Worm (Caenorhabditis elegans) whole organism, L1 larva: ENCODE measurements around the gene F07D3.3.

ENCODE experiments used
- C04F5.9 ChIP-seq: sonication (generic microtip); optimal IDR thresholded peaks from 2 replicates; lab custom pipeline; 2016; ENCODE audit warnings: missing genetic modification characterization, missing compliant biosample characterization
- C16A3.4 ChIP-seq: fragments of 150-350 bp; optimal IDR thresholded peaks from 2 replicates; lab custom pipeline; 2014; ENCODE audit warnings: missing biosample characterization, missing genetic modification characterization
- F16B12.6 ChIP-seq: fragments of 150-350 bp; optimal IDR thresholded peaks from 2 replicates; lab custom pipeline; 2014; ENCODE audit warnings: missing biosample characterization, missing genetic modification characterization
- ama-1 ChIP-seq: fragments of 150-350 bp; optimal IDR thresholded peaks from 2 replicates; lab custom pipeline; 2014
- blmp-1 ChIP-seq: fragments of 150-350 bp; optimal IDR thresholded peaks from 2 replicates; lab custom pipeline; 2014; ENCODE audit warnings: missing biosample characterization, missing genetic modification characterization
- ceh-63 ChIP-seq: fragments of 200-800 bp; sonication (Bioruptor generic); optimal IDR thresholded peaks from 2 replicates; lab custom pipeline; 2018; ENCODE audit warnings: mild to moderate bottlenecking, missing genetic modification characterization, missing compliant biosample characterization
- ceh-88 ChIP-seq: fragments of 200-800 bp; sonication (Bioruptor generic); IDR thresholded peaks from 2 replicates; pipeline ENCODE4 v1.3.6; 2022; ENCODE audit warnings: missing genetic modification characterization, missing compliant biosample characterization
- ceh-90 ChIP-seq: sonication (generic microtip); optimal IDR thresholded peaks from 2 replicates; lab custom pipeline; 2016; ENCODE audit warnings: missing genetic modification characterization, missing compliant biosample characterization
- dsc-1 ChIP-seq: sonication (generic microtip); optimal IDR thresholded peaks from 2 replicates; lab custom pipeline; 2016; ENCODE audit warnings: mild to moderate bottlenecking, missing genetic modification characterization, missing compliant biosample characterization
- efl-3 ChIP-seq: fragments of 200-800 bp; sonication (Bioruptor generic); optimal IDR thresholded peaks from 2 replicates; lab custom pipeline; 2018; ENCODE audit warnings: mild to moderate bottlenecking, missing genetic modification characterization, missing compliant biosample characterization
- elt-2 ChIP-seq: sonication (generic microtip); optimal IDR thresholded peaks from 2 replicates; lab custom pipeline; 2016; ENCODE audit warnings: missing genetic modification characterization, mild to moderate bottlenecking, inconsistent platforms, missing compliant biosample characterization, missing genetic modification reagents
- fkh-10 ChIP-seq: sonication (generic microtip); optimal IDR thresholded peaks from 2 replicates; lab custom pipeline; 2017; ENCODE audit warnings: missing biosample characterization, missing genetic modification reagents, missing genetic modification characterization
- fkh-4 ChIP-seq: sonication (generic microtip); optimal IDR thresholded peaks from 2 replicates; lab custom pipeline; 2016; ENCODE audit warnings: missing compliant biosample characterization, missing genetic modification characterization, borderline replicate concordance
- fkh-8 ChIP-seq: sonication (generic microtip); optimal IDR thresholded peaks from 2 replicates; lab custom pipeline; 2016; ENCODE audit warnings: mild to moderate bottlenecking, missing genetic modification characterization, missing compliant biosample characterization
- hpl-2 ChIP-seq: fragments of 150-350 bp; optimal IDR thresholded peaks from 2 replicates; lab custom pipeline; 2014; ENCODE audit warnings: missing biosample characterization, missing genetic modification reagents, missing genetic modification characterization
- lin-14 ChIP-seq: fragments of 200-800 bp; sonication (Bioruptor generic); optimal IDR thresholded peaks from 2 replicates; lab custom pipeline; 2018; ENCODE audit warnings: mild to moderate bottlenecking, missing genetic modification characterization, moderate library complexity, missing compliant biosample characterization
- lin-15B ChIP-seq: fragments of 150-350 bp; sonication (generic microtip); optimal IDR thresholded peaks from 3 replicates; lab custom pipeline; 2014; ENCODE audit warnings: missing biosample characterization, missing genetic modification characterization
- lir-3 ChIP-seq: sonication (generic microtip); optimal IDR thresholded peaks from 2 replicates; lab custom pipeline; 2016; ENCODE audit warnings: mild to moderate bottlenecking, missing genetic modification characterization, moderate library complexity, missing compliant biosample characterization; ENCODE audit not compliant: poor library complexity
- mab-9 ChIP-seq: fragments of 200-800 bp; sonication (Bioruptor generic); IDR thresholded peaks from 2 replicates; pipeline ENCODE4 v1.3.6; 2022; ENCODE audit warnings: missing genetic modification reagents, missing genetic modification characterization, missing compliant biosample characterization
- mdl-1 ChIP-seq, 2 experiments: fragments of 150-350 bp; optimal IDR thresholded peaks; 2 replicates each; lab custom pipeline; 2014 to 2017; ENCODE audit warnings: missing biosample characterization in 2 of 2, missing genetic modification characterization in 2 of 2, inconsistent platforms in 1 of 2
- nhr-11 ChIP-seq: fragments of 150-350 bp; optimal IDR thresholded peaks from 2 replicates; lab custom pipeline; 2014; ENCODE audit warnings: missing biosample characterization, missing genetic modification characterization
- nhr-12 ChIP-seq: sonication (generic microtip); optimal IDR thresholded peaks from 2 replicates; lab custom pipeline; 2017; ENCODE audit warnings: missing biosample characterization, missing genetic modification characterization
- nhr-20 ChIP-seq: sonication (generic microtip); optimal IDR thresholded peaks from 2 replicates; lab custom pipeline; 2016; ENCODE audit warnings: mild to moderate bottlenecking, missing genetic modification characterization, missing compliant biosample characterization
- nhr-47 ChIP-seq: sonication (generic microtip); optimal IDR thresholded peaks from 2 replicates; lab custom pipeline; 2016; ENCODE audit warnings: mild to moderate bottlenecking, missing genetic modification characterization, moderate library complexity, missing compliant biosample characterization
- nhr-77 ChIP-seq: fragments of 150-350 bp; optimal IDR thresholded peaks from 2 replicates; lab custom pipeline; 2014; ENCODE audit warnings: missing biosample characterization, missing genetic modification characterization
- nhr-85 ChIP-seq: sonication (generic microtip); peaks from one replicate; lab custom pipeline; 2016; ENCODE audit warnings: missing genetic modification characterization, inconsistent platforms, missing compliant biosample characterization
- nhr-90 ChIP-seq: sonication (generic microtip); optimal IDR thresholded peaks from 2 replicates; lab custom pipeline; 2016; ENCODE audit warnings: mild to moderate bottlenecking, missing genetic modification characterization, missing compliant biosample characterization; ENCODE audit not compliant: poor library complexity
- pag-3 ChIP-seq: sonication (generic microtip); optimal IDR thresholded peaks from 2 replicates; lab custom pipeline; 2017; ENCODE audit warnings: missing genetic modification characterization, mild to moderate bottlenecking, missing compliant biosample characterization, antibody characterized with exemption, borderline replicate concordance; ENCODE audit not compliant: insufficient read depth
- pax-3 ChIP-seq: fragments of 200-800 bp; sonication (Bioruptor generic); optimal IDR thresholded peaks from 2 replicates; lab custom pipeline; 2018; ENCODE audit warnings: mild to moderate bottlenecking, missing genetic modification characterization, moderate library complexity, missing compliant biosample characterization
- sox-4 ChIP-seq: sonication (generic microtip); optimal IDR thresholded peaks from 2 replicates; lab custom pipeline; 2016; ENCODE audit warnings: missing genetic modification characterization, missing compliant biosample characterization
- sptf-1 ChIP-seq: fragments of 150-350 bp; optimal IDR thresholded peaks from 2 replicates; lab custom pipeline; 2014; ENCODE audit warnings: missing biosample characterization, missing genetic modification characterization
- tbx-2 ChIP-seq: sonication (generic microtip); optimal IDR thresholded peaks from 2 replicates; lab custom pipeline; 2016; ENCODE audit warnings: missing genetic modification characterization, missing compliant biosample characterization
- unc-62 ChIP-seq: fragments of 150-350 bp; optimal IDR thresholded peaks from 2 replicates; lab custom pipeline; 2014; ENCODE audit warnings: missing biosample characterization, missing genetic modification reagents, missing genetic modification characterization
- unc-86 ChIP-seq: sonication (generic microtip); optimal IDR thresholded peaks from 2 replicates; lab custom pipeline; 2016; ENCODE audit warnings: missing genetic modification characterization, missing compliant biosample characterization
- unc-98 ChIP-seq: fragments of 200-800 bp; sonication (Bioruptor generic); IDR thresholded peaks from 2 replicates; pipeline ENCODE4 v1.3.6; 2022; ENCODE audit warnings: missing genetic modification characterization, missing compliant biosample characterization
- zip-4 ChIP-seq: fragments of 200-800 bp; sonication (Bioruptor generic); optimal IDR thresholded peaks from 2 replicates; lab custom pipeline; 2018; ENCODE audit warnings: mild to moderate bottlenecking, missing genetic modification characterization, moderate library complexity, missing compliant biosample characterization
- ztf-11 ChIP-seq, 2 experiments: sonication (generic microtip); optimal IDR thresholded peaks; 2 replicates each; lab custom pipeline; 2016 to 2017; ENCODE audit warnings: missing genetic modification characterization in 2 of 2, missing biosample characterization in 1 of 2, missing compliant biosample characterization in 1 of 2
- ztf-4 ChIP-seq: fragments of 150-350 bp; optimal IDR thresholded peaks from 2 replicates; lab custom pipeline; 2014; ENCODE audit warnings: missing biosample characterization, missing genetic modification characterization

F07D3.3 gene

DNA sequence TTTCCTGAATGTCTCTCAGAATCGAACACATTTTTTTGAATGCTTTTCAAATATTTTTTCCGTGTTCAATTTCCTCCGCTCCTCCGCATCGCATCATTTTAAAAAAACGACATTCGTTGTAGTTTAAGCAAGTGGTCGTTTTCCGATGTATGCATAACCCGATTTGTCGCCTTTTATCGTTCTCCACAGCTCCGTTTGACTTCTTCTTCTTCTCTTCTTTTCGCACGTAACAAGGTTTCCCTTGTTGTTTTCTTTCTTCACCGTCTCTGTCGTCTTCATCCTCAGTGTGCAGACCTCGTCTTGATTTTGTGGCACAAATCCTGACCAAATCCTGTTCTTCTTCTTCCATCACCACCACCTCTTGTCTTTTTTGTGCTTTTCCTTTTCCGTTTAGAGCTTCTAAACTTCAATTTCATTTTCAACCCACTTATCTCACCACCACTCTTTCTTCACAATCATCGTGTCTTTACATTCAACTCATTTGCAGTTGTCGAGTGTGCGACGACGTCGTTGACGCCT is 21.3 kb upstream of the F07D3.3 start, which contains the start of gene K06A4.2:
Gene K06A4.2, plus strand, starts transcription at position 469 of the 519 bp plus-strand sequence.
- TF ChIP-seq fkh-10 (GFP tag; lab: Kevin White, UChicago) (peak; percentile 90), pag-3 (tag; lab: Kevin White, UChicago) (no peak), lin-14 (GFP tag; lab: Kevin White, UChicago) (peak; percentile 57), nhr-11 (tag; lab: Kevin White, UChicago) (no peak)

ce11 chrV:9480566-9480965 is 18.1 kb upstream of the F07D3.3 start, which contains the start of gene K06A4.6:
Gene K06A4.6 (minus strand): TSS chrV:9480666.
- TF ChIP-seq elt-2 (no peak), unc-62 (GFP tag; lab: Kevin White, UChicago) (no peak), unc-86 (tag; lab: Kevin White, UChicago) (no peak), nhr-12 (no peak), ceh-88 (GFP tag; lab: Robert Waterston, UW) (no peak), sptf-1 (tag; lab: Kevin White, UChicago) (no peak), lir-3 (tag; lab: Kevin White, UChicago) (no peak), ztf-11 (tag; optimal IDR thresholded peaks at IDR 0.05; lab: Kevin White, UChicago) (no peak), lin-15B (tag; lab: Kevin White, UChicago) (no peak), hpl-2 (GFP tag; lab: Kevin White, UChicago) (no peak), ztf-4 (no peak), zip-4 (GFP tag; lab: Kevin White, UChicago) (no peak)
- TF ChIP-seq, all 84 proteins: peak for 0

DNA sequence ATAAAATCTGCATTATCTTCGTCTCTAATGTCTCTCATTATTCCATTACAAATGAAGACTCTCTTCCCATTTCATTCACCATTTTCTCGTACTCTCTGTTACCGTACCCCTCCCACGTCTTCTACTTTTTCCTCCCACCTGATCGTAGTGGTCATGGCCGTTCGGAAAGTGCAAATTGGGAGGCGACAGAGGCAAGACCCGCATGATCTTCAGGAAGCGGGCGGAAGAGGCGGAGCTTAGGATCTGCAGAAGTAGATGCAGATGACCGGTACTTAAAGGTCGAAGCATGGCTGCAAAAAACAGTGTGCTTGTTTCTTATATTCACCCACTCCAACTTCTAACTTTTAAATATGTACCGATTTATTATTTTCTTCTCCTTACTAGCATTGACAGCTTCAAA is 15.4 kb upstream of the F07D3.3 start, which contains the start of gene nas-3:
Gene nas-3, plus strand, starts transcription at position 301 of the 400 bp plus-strand sequence.
- no peak for TF ChIP-seq C16A3.4 (tag; lab: Kevin White, UChicago)
- TF ChIP-seq ceh-63 (GFP tag; lab: Kevin White, UChicago): no peak
- TF ChIP-seq zip-4 (GFP tag; lab: Kevin White, UChicago): no peak
- no peak for TF ChIP-seq nhr-90 (tag; lab: Kevin White, UChicago)
- no peak for TF ChIP-seq elt-2
- TF ChIP-seq sptf-1 (tag; lab: Kevin White, UChicago): no peak
- TF ChIP-seq C04F5.9 (tag; lab: Kevin White, UChicago): no peak
- TF ChIP-seq pag-3 (tag; lab: Kevin White, UChicago): no peak
- TF ChIP-seq efl-3: no peak
- TF ChIP-seq fkh-4: no peak
- no peak for TF ChIP-seq mab-9 (GFP tag; lab: Robert Waterston, UW)
- TF ChIP-seq nhr-77 (tag; lab: Kevin White, UChicago): no peak
- TF ChIP-seq, all 84 proteins: peak for 0

- TF ChIP-seq nhr-11 (tag; lab: Kevin White, UChicago) (no peak), sox-4 (tag; lab: Kevin White, UChicago) (peak; percentile 19), tbx-2 (tag; lab: Kevin White, UChicago) (no peak), dsc-1 (tag; lab: Kevin White, UChicago) (peak; percentile 66), lin-15B (tag; lab: Kevin White, UChicago) (no peak), fkh-8 (tag; lab: Kevin White, UChicago) (peak; percentile 24), pax-3 (peak; percentile 55), nhr-47 (tag; lab: Kevin White, UChicago) (peak; percentile 60), blmp-1 (tag; lab: Kevin White, UChicago) (peak; percentile 18), F16B12.6 (tag; lab: Kevin White, UChicago) (no peak)
These were observed 11.4 kb upstream of the F07D3.3 start for ce11 chrV:9473924-9474323.

ce11 chrV:9471675-9472074 is 9.2 kb upstream of the F07D3.3 start, which contains the start of gene flp-6:
Gene flp-6 (plus strand): TSS chrV:9471975.
- no peak for TF ChIP-seq nhr-85 (tag; lab: Kevin White, UChicago)
- TF ChIP-seq sptf-1 (tag; lab: Kevin White, UChicago): no peak
- TF ChIP-seq ama-1: no peak
- TF ChIP-seq ceh-90 (tag; lab: Kevin White, UChicago): no peak
- no peak for TF ChIP-seq hpl-2 (GFP tag; lab: Kevin White, UChicago)
- no peak for TF ChIP-seq nhr-20 (tag; lab: Kevin White, UChicago)
- TF ChIP-seq unc-98: no peak
- TF ChIP-seq mdl-1 (tag; optimal IDR thresholded peaks at IDR 0.05; lab: Kevin White, UChicago): no peak
